Worm (Caenorhabditis elegans) whole organism, midembryonic: Measurements from ENCODE around the gene epg-4.

Experiments used
- cog-1 ChIP-seq: sonication (generic microtip); optimal IDR thresholded peaks from 2 replicates; lab custom pipeline; 2016; ENCODE audit warnings: missing genetic modification characterization, missing compliant biosample characterization
- flt-1 ChIP-seq: fragments of 200-800 bp; sonication (Bioruptor generic); IDR thresholded peaks from 2 replicates; pipeline ENCODE4 v1.3.6; 2022; ENCODE audit warnings: missing genetic modification characterization, missing compliant biosample characterization
- klf-2 ChIP-seq: fragments of 200-800 bp; sonication (Bioruptor generic); conservative IDR thresholded peaks from 2 replicates; pipeline ENCODE4 v1.3.6; 2022; ENCODE audit warnings: missing genetic modification reagents, missing genetic modification characterization, missing compliant biosample characterization
- med-1 ChIP-seq: sonication (generic microtip); optimal IDR thresholded peaks from 2 replicates; lab custom pipeline; 2017; ENCODE audit warnings: missing genetic modification characterization, mild to moderate bottlenecking, missing compliant biosample characterization, antibody characterized with exemption, missing genetic modification reagents; ENCODE audit not compliant: insufficient read depth
- ref-1 ChIP-seq: fragments of 200-800 bp; sonication (Bioruptor generic); conservative IDR thresholded peaks from 2 replicates; pipeline ENCODE4 v1.3.6; 2022; ENCODE audit warnings: missing genetic modification reagents, missing genetic modification characterization, missing compliant biosample characterization
- tab-1 ChIP-seq: fragments of 200-800 bp; sonication (Bioruptor generic); IDR thresholded peaks from 2 replicates; pipeline ENCODE4 v1.3.6; 2022; ENCODE audit warnings: missing genetic modification characterization, missing compliant biosample characterization
- ztf-29 ChIP-seq: fragments of 200-800 bp; sonication (Bioruptor generic); IDR thresholded peaks from 2 replicates; pipeline ENCODE4 v1.3.6; 2022; ENCODE audit warnings: missing genetic modification reagents, missing genetic modification characterization, missing compliant biosample characterization

- TF ChIP-seq med-1 (no peak), tab-1 (no peak), ztf-29 (GFP tag; lab: Robert Waterston, UW) (no peak), flt-1 (peak; percentile 73; the same call in 1 of the 2 replicates), ref-1 (GFP tag; lab: Robert Waterston, UW) (no peak), cog-1 (tag; lab: Kevin White, UChicago) (peak; percentile 82), klf-2 (GFP tag; lab: Robert Waterston, UW) (no peak)
These were observed 26.3 kb upstream of the epg-4 start for ce11 chrIII:7155631-7156030.
